Fruit fly (Drosophila melanogaster): ENCODE data around the gene CASK.

The CASK gene

DNA sequence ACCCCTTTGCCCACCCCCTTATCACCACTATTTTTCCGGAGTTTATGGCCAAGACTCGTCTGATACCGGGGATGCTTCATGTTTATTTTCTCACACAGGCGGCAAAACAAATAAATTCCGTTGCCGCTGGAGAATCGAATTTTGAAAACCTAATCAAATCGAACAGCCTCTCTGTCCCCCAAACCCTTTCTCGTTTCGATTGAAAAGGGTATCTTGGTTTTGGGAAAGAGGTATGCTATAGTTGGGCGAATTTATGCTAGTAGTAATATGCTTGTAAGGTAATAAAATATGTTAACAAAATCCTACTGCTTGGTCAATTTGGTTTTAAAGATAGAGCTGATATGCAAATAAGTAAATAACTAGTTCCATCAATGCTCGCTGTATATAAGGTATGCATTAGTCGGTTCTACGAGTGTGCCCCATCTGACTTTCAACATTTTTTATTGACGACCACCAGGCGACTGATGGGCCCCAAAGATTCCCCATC, 5.6 kb upstream of the CASK start (continued):
- TF ChIP-seq cas (GFP tag; IDR thresholded peaks at IDR 0.05), result no peak
- TF ChIP-seq C15 (GFP tag; IDR thresholded peaks at IDR 0.05), result no peak
- TF ChIP-seq dati (GFP tag; IDR thresholded peaks at IDR 0.05), result no peak; the same call in 1 of the 2 replicates
- no peak for TF ChIP-seq CG12299 (tag; optimal IDR thresholded peaks at IDR 0.05)
- TF ChIP-seq Tbp (GFP tag; optimal IDR thresholded peaks at IDR 0.05), result no peak
- TF ChIP-seq salm (tag; optimal IDR thresholded peaks at IDR 0.05), result peak; percentile 33
- TF ChIP-seq CoRest (tag; optimal IDR thresholded peaks at IDR 0.05), result peak; percentile 81
- TF ChIP-seq Awh (GFP tag; IDR thresholded peaks at IDR 0.05), result peak; percentile 83
- TF ChIP-seq Hr78 (GFP tag; optimal IDR thresholded peaks at IDR 0.05), result peak in 1 of 2 experiments; percentile 36
- no peak for TF ChIP-seq bigmax (GFP tag; optimal IDR thresholded peaks at IDR 0.05)
- TF ChIP-seq dmrt99B (tag; optimal IDR thresholded peaks at IDR 0.05), result peak; percentile 62
- no peak for TF ChIP-seq Atf6 (GFP tag; IDR thresholded peaks at IDR 0.05)
- peak; percentile 69 for TF ChIP-seq PHDP (tag; optimal IDR thresholded peaks at IDR 0.05)
- peak; percentile 84 for TF ChIP-seq ara (GFP tag; IDR thresholded peaks at IDR 0.05)
- TF ChIP-seq CG10267 (tag; optimal IDR thresholded peaks at IDR 0.05), result peak; percentile 73
- TF ChIP-seq CG2889 (GFP tag; IDR thresholded peaks at IDR 0.05), result peak; percentile 34; the same call in 1 of the 3 replicates
- peak; percentile 53 for TF ChIP-seq dimm (GFP tag; IDR thresholded peaks at IDR 0.05)
- TF ChIP-seq CG6765 (GFP tag; optimal IDR thresholded peaks at IDR 0.05), result no peak
- peak; percentile 27; the same call in 1 of the 2 replicates for TF ChIP-seq Rfx (GFP tag; IDR thresholded peaks at IDR 0.05)
- peak; percentile 90 for TF ChIP-seq CG16863 (GFP tag; optimal IDR thresholded peaks at IDR 0.05)
- peak; percentile 55 for TF ChIP-seq CG33213 (GFP tag; optimal IDR thresholded peaks at IDR 0.05)
- TF ChIP-seq CG10147 (GFP tag; optimal IDR thresholded peaks at IDR 0.05), result no peak
- TF ChIP-seq nau (GFP tag; optimal IDR thresholded peaks at IDR 0.05), result peak; percentile 26
- no peak for TF ChIP-seq inv (GFP tag; IDR thresholded peaks at IDR 0.05; ENCODE audit: partially characterized antibody)
- TF ChIP-seq Lhr (GFP tag; optimal IDR thresholded peaks at IDR 0.05), result peak; percentile 72
- TF ChIP-seq kay (GFP tag; optimal IDR thresholded peaks at IDR 0.05), result peak; percentile 14
- TF ChIP-seq shn (GFP tag; optimal IDR thresholded peaks at IDR 0.05), result peak; percentile 58
- peak; percentile 79 for TF ChIP-seq jumu (GFP tag; optimal IDR thresholded peaks at IDR 0.05)
- TF ChIP-seq Ravus (GFP tag; IDR thresholded peaks at IDR 0.05), result no peak
- TF ChIP-seq Asciz (GFP tag; optimal IDR thresholded peaks at IDR 0.05), result peak; percentile 60
- TF ChIP-seq Hr39 (optimal IDR thresholded peaks at IDR 0.05), result no peak
- TF ChIP-seq fd3F (GFP tag; optimal IDR thresholded peaks at IDR 0.05), result no peak
- no peak for TF ChIP-seq Hey (tag; optimal IDR thresholded peaks at IDR 0.05)
- TF ChIP-seq Bgb (GFP tag; IDR thresholded peaks at IDR 0.05; ENCODE audit: partially characterized antibody), result no peak
- TF ChIP-seq Elba2 (GFP tag; optimal IDR thresholded peaks at IDR 0.05), result no peak
- TF ChIP-seq Hand (GFP tag; optimal IDR thresholded peaks at IDR 0.05), result no peak
- TF ChIP-seq tna (GFP tag; IDR thresholded peaks at IDR 0.05; ENCODE audit: partially characterized antibody), result no peak
- no peak for TF ChIP-seq CG6854 (GFP tag; optimal IDR thresholded peaks at IDR 0.05)
- TF ChIP-seq CG8089 (GFP tag; optimal IDR thresholded peaks at IDR 0.05), result peak; percentile 77
- TF ChIP-seq CrebB (tag; optimal IDR thresholded peaks at IDR 0.05), result peak; percentile 29
- TF ChIP-seq Trl (optimal IDR thresholded peaks at IDR 0.05), result no peak
- TF ChIP-seq Trl (GFP tag; optimal IDR thresholded peaks at IDR 0.05), result peak; percentile 68
- peak; percentile 60 for TF ChIP-seq tin (GFP tag; optimal IDR thresholded peaks at IDR 0.05)
- no peak for TF ChIP-seq CG42726 (GFP tag; IDR thresholded peaks at IDR 0.05; ENCODE audit: partially characterized antibody)
- TF ChIP-seq nerfin-2 (GFP tag; IDR thresholded peaks at IDR 0.05; ENCODE audit: partially characterized antibody), result peak; percentile 55; the same call in 1 of the 2 replicates
- no peak for TF ChIP-seq fu2 (GFP tag; optimal IDR thresholded peaks at IDR 0.05)
- peak; percentile 60 for TF ChIP-seq ttk (GFP tag; IDR thresholded peaks at IDR 0.05)
- no peak for TF ChIP-seq CG11723 (GFP tag; optimal IDR thresholded peaks at IDR 0.05)
- TF ChIP-seq lov (optimal IDR thresholded peaks at IDR 0.05), result no peak
- peak; percentile 83; the same call in 2 of the 3 replicates for TF ChIP-seq lov (GFP tag; IDR thresholded peaks at IDR 0.05)
- no peak for TF ChIP-seq NFAT (GFP tag; IDR thresholded peaks at IDR 0.05)
